Worm (Caenorhabditis elegans): Measurements from ENCODE around the gene sms-1.

The sms-1 gene

DNA sequence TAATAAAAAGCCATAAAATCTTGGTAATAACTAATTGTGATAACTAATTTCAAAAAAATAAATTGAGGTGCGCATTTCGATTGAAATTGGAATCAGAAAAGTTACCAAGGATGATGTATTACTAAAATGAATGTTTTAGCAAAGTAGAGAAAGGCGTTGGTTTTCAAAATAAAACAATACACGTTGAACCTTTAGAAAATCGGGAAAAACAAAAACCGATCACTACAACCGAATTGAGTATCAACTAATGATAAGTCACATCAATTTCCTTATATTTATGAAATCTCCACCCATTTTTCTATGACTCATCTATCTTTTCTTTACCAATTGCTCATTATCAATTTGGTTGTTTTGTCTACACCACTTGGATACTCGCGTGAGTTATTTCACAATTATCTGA lies 2.4 kb upstream of the sms-1 start, which contains the start of gene H21P03.10:
Gene H21P03.10 (plus strand): TSS at position 301 of the 400 bp plus-strand sequence.
- TF ChIP-seq snpc-4 (tag; optimal IDR thresholded peaks at IDR 0.05): no peak
- no peak for TF ChIP-seq ztf-11 (tag; optimal IDR thresholded peaks at IDR 0.05)
- TF ChIP-seq lin-13 (tag; optimal IDR thresholded peaks at IDR 0.05): no peak
- TF ChIP-seq ceh-43 (GFP tag; optimal IDR thresholded peaks at IDR 0.05): no peak
- no peak for TF ChIP-seq ceh-39 (tag; optimal IDR thresholded peaks at IDR 0.05)
- no peak for TF ChIP-seq elt-1 (tag; optimal IDR thresholded peaks at IDR 0.05; ENCODE audit: borderline replicate concordance, insufficient read depth)
- TF ChIP-seq drap-1 (GFP tag; optimal IDR thresholded peaks at IDR 0.05): no peak

- TF ChIP-seq ces-1 (GFP tag; optimal IDR thresholded peaks at IDR 0.05) (peak; percentile 47), bed-3 (GFP tag; optimal IDR thresholded peaks at IDR 0.05) (no peak), ztf-11 (tag; optimal IDR thresholded peaks at IDR 0.05) (no peak), lin-32 (GFP tag; optimal IDR thresholded peaks at IDR 0.05) (no peak)
Observed at ce11 chrIV:11494924-11495323, 3.0 kb downstream of the sms-1 start.

DNA sequence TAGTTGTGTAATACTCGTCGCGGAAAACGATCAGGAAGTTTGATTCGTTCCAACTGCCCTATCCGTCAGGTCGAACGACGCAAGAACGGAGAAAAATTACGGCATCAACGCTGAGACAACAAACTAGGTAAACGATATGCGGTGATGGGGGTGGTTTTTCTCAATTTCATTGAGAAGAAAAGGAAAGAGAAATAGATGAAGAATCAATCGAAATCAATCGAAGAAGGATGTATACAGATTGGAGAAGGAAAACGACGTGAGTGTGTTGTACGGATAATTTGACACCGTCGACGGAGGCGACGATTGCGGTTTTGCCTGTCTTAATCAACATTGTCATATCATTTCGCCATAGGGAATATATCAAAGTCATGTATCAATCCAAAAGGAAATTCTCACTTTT lies 4.1 kb downstream of the sms-1 start:
- TF ChIP-seq ceh-39 (tag; optimal IDR thresholded peaks at IDR 0.05): no peak
- TF ChIP-seq unc-39 (tag; optimal IDR thresholded peaks at IDR 0.05): no peak
- TF ChIP-seq nhr-28 (tag; optimal IDR thresholded peaks at IDR 0.05): no peak
- TF ChIP-seq ztf-11 (tag; optimal IDR thresholded peaks at IDR 0.05): no peak
- no peak for TF ChIP-seq lin-13 (tag; optimal IDR thresholded peaks at IDR 0.05)
- no peak for TF ChIP-seq blmp-1 (tag; optimal IDR thresholded peaks at IDR 0.05)

ce11 chrIV:11492345-11492744 lies 5.6 kb downstream of the sms-1 start:
- TF ChIP-seq mls-2 (tag; optimal IDR thresholded peaks at IDR 0.05) (no peak), unc-39 (tag; optimal IDR thresholded peaks at IDR 0.05) (no peak), sptf-1 (tag; optimal IDR thresholded peaks at IDR 0.05) (no peak), bed-3 (GFP tag; optimal IDR thresholded peaks at IDR 0.05) (no peak), sem-2 (GFP tag; optimal IDR thresholded peaks at IDR 0.05) (no peak)

DNA sequence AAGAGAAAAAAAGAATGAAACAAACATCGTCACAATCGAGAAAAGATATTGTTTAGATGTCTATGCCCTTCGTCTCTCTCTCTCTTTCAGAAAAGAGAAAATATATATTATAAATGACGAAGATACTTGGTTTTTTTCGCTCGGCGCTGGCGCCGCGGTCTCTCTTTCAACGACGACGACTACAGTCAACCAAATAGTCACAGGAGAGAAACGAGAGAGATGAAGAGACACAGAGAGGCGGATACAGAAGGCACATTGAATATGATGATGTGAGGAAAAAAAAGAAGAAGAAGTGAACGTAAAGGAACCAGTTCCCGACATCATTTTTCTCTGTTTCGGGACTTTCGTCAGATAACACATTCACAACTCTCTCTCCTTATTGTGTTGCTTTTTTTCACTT lies 6.6 kb downstream of the sms-1 start:
- TF ChIP-seq tbx-8 (GFP tag; optimal IDR thresholded peaks at IDR 0.05) (no peak), ces-1 (GFP tag; optimal IDR thresholded peaks at IDR 0.05) (no peak), ham-2 (GFP tag; optimal IDR thresholded peaks at IDR 0.05) (no peak), hlh-1 (tag; optimal IDR thresholded peaks at IDR 0.05) (no peak), M03D4.4 (tag; optimal IDR thresholded peaks at IDR 0.05) (no peak), blmp-1 (tag; optimal IDR thresholded peaks at IDR 0.05) (no peak), nhr-76 (tag; optimal IDR thresholded peaks at IDR 0.05) (no peak), lin-32 (GFP tag; optimal IDR thresholded peaks at IDR 0.05) (no peak), nhr-237 (tag; optimal IDR thresholded peaks at IDR 0.05) (no peak), nhr-2 (tag; optimal IDR thresholded peaks at IDR 0.05) (no peak), sptf-1 (tag; optimal IDR thresholded peaks at IDR 0.05) (no peak), unc-120 (tag; optimal IDR thresholded peaks at IDR 0.05; ENCODE audit: poor library complexity, severe bottlenecking) (no peak), nhr-28 (tag; optimal IDR thresholded peaks at IDR 0.05) (no peak), lsy-2 (tag; optimal IDR thresholded peaks at IDR 0.05) (no peak), unc-62 (GFP tag; optimal IDR thresholded peaks at IDR 0.05) (no peak), mab-5 (tag; optimal IDR thresholded peaks at IDR 0.05) (no peak)

ce11 chrIV:11489610-11490339 lies 8.2 kb downstream of the sms-1 start:
- TF ChIP-seq lsy-2 (tag; optimal IDR thresholded peaks at IDR 0.05): no peak
- no peak for TF ChIP-seq nhr-12 (tag; optimal IDR thresholded peaks at IDR 0.05)
- TF ChIP-seq unc-120 (tag; optimal IDR thresholded peaks at IDR 0.05; ENCODE audit: poor library complexity, severe bottlenecking): peak; percentile 72
- peak; percentile 66 for TF ChIP-seq unc-62 (GFP tag; optimal IDR thresholded peaks at IDR 0.05)
- TF ChIP-seq hlh-1 (tag; optimal IDR thresholded peaks at IDR 0.05): peak; percentile 47
- no peak for TF ChIP-seq lin-13 (tag; optimal IDR thresholded peaks at IDR 0.05)
